Worm (Caenorhabditis elegans) whole organism, L4 larva: ENCODE data around the gene srab-10.

ENCODE experiments used
- F44E2.7 ChIP-seq: fragments of 200-800 bp; sonication (Bioruptor generic); IDR thresholded peaks from 2 replicates; pipeline ENCODE4 v2.1.2; 2022; ENCODE audit warnings: missing genetic modification characterization, missing compliant biosample characterization
- R02D3.7 ChIP-seq: fragments of 150-350 bp; sonication (generic microtip); optimal IDR thresholded peaks from 3 replicates; lab custom pipeline; 2014; ENCODE audit warnings: missing biosample characterization, missing genetic modification characterization
- ceh-62 ChIP-seq: sonication (generic microtip); optimal IDR thresholded peaks from 2 replicates; lab custom pipeline; 2017; ENCODE audit warnings: missing biosample characterization, missing genetic modification characterization
- ces-1 ChIP-seq: fragments of 150-350 bp; sonication (generic microtip); optimal IDR thresholded peaks from 4 replicates; lab custom pipeline; 2014; ENCODE audit warnings: missing biosample characterization, missing genetic modification reagents, missing genetic modification characterization
- dve-1 ChIP-seq: sonication (generic microtip); optimal IDR thresholded peaks from 2 replicates; lab custom pipeline; 2017; ENCODE audit warnings: antibody characterized with exemption, mild to moderate bottlenecking, missing genetic modification characterization, missing compliant biosample characterization; ENCODE audit not compliant: insufficient read depth
- lsy-2 ChIP-seq, 2 experiments: fragments of 150-350 bp in 1 of 2; sonication (generic microtip) in 1 of 2; optimal IDR thresholded peaks; 2 replicates each; lab custom pipeline; 2014 to 2017; ENCODE audit warnings: missing biosample characterization in 2 of 2, missing genetic modification characterization in 2 of 2
- unc-130 ChIP-seq: sonication (generic microtip); optimal IDR thresholded peaks from 2 replicates; lab custom pipeline; 2016; ENCODE audit warnings: missing genetic modification reagents, missing genetic modification characterization, missing compliant biosample characterization

ce11 chrV:3158379-3158778, 14.0 kb upstream of the srab-10 start:
- TF ChIP-seq ces-1: no peak
- no peak for TF ChIP-seq R02D3.7 (tag; lab: Kevin White, UChicago)
- no peak for TF ChIP-seq lsy-2 (tag; optimal IDR thresholded peaks at IDR 0.05; lab: Kevin White, UChicago)
- TF ChIP-seq unc-130 (GFP tag; lab: Kevin White, UChicago): no peak
- no peak for TF ChIP-seq dve-1 (tag; lab: Kevin White, UChicago)
- TF ChIP-seq ceh-62 (tag; lab: Kevin White, UChicago): no peak
- TF ChIP-seq F44E2.7 (GFP tag; lab: Robert Waterston, UW): no peak
